Fruit fly (Drosophila melanogaster) whole organism, pupa: ENCODE measurements around the gene Vsp37A.

Experiments
- CG10348 ChIP-seq: fragments of 200-800 bp; sonication (Bioruptor generic); IDR thresholded peaks from 2 replicates; pipeline ENCODE4 v1.3.6; 2022; ENCODE audit warnings: missing biosample characterization, missing genetic modification characterization
- CG12605 ChIP-seq: fragments of 200-800 bp; sonication (Bioruptor generic); IDR thresholded peaks from 2 replicates; pipeline ENCODE4 v1.3.6; 2022; ENCODE audit warnings: missing biosample characterization, missing genetic modification characterization
- CG13204 ChIP-seq: fragments of 200-800 bp; sonication (Bioruptor generic); optimal IDR thresholded peaks from 2 replicates; lab custom pipeline; 2018; ENCODE audit warnings: missing biosample characterization, mild to moderate bottlenecking, missing genetic modification characterization, moderate library complexity
- CG14655 ChIP-seq: fragments of 200-800 bp; sonication (Bioruptor generic); optimal IDR thresholded peaks from 3 replicates; lab custom pipeline; 2017; ENCODE audit warnings: mild to moderate bottlenecking, missing biosample characterization, missing genetic modification reagents, missing genetic modification characterization
- CG15710 ChIP-seq: fragments of 200-800 bp; sonication (Bioruptor generic); optimal IDR thresholded peaks from 2 replicates; lab custom pipeline; 2018; ENCODE audit warnings: missing biosample characterization, mild to moderate bottlenecking, missing genetic modification characterization, moderate library complexity
- CG17806 ChIP-seq: fragments of 200-800 bp; sonication (Bioruptor generic); optimal IDR thresholded peaks from 2 replicates; lab custom pipeline; 2018; ENCODE audit warnings: missing biosample characterization, mild to moderate bottlenecking, missing genetic modification characterization, moderate library complexity
- CG32121 ChIP-seq: fragments of 200-800 bp; sonication (Bioruptor generic); IDR thresholded peaks from 2 replicates; pipeline ENCODE4 v1.3.6; 2022; ENCODE audit warnings: missing biosample characterization, missing genetic modification characterization
- CG34367 ChIP-seq: fragments of 200-800 bp; sonication (Bioruptor generic); optimal IDR thresholded peaks from 2 replicates; lab custom pipeline; 2018; ENCODE audit warnings: missing biosample characterization, mild to moderate bottlenecking, missing genetic modification characterization
- CG4496 ChIP-seq: fragments of 200-800 bp; sonication (Bioruptor generic); IDR thresholded peaks from 3 replicates; pipeline ENCODE4 v1.3.6; 2022; ENCODE audit warnings: missing biosample characterization, missing genetic modification characterization
- CG8159 ChIP-seq: fragments of 200-800 bp; sonication (Bioruptor generic); optimal IDR thresholded peaks from 3 replicates; lab custom pipeline; 2018; ENCODE audit warnings: missing biosample characterization, mild to moderate bottlenecking, missing genetic modification characterization, moderate library complexity
- CG8301 ChIP-seq: fragments of 200-800 bp; sonication (Bioruptor generic); optimal IDR thresholded peaks from 2 replicates; lab custom pipeline; 2018; ENCODE audit warnings: missing biosample characterization, mild to moderate bottlenecking, missing genetic modification characterization
- CG9948 ChIP-seq: fragments of 200-800 bp; sonication (Bioruptor generic); optimal IDR thresholded peaks from 2 replicates; lab custom pipeline; 2018; ENCODE audit warnings: missing biosample characterization, mild to moderate bottlenecking, missing genetic modification characterization, moderate library complexity
- D1 ChIP-seq: fragments of 200-800 bp; sonication (Bioruptor generic); optimal IDR thresholded peaks from 2 replicates; lab custom pipeline; 2018; ENCODE audit warnings: missing biosample characterization, mild to moderate bottlenecking, missing genetic modification characterization, moderate library complexity
- EcR ChIP-seq: fragments of 200-800 bp; sonication (Bioruptor generic); optimal IDR thresholded peaks from 3 replicates; lab custom pipeline; 2019; ENCODE audit warnings: missing biosample characterization, missing genetic modification characterization, mild to moderate bottlenecking, moderate library complexity, missing genetic modification reagents
- Ets98B ChIP-seq: fragments of 200-800 bp; sonication (Bioruptor generic); IDR thresholded peaks from 2 replicates; pipeline ENCODE4 v1.3.6; 2022; ENCODE audit warnings: missing biosample characterization, missing genetic modification characterization
- Pif1A ChIP-seq: fragments of 200-800 bp; sonication (Bioruptor generic); optimal IDR thresholded peaks from 3 replicates; lab custom pipeline; 2016; ENCODE audit warnings: missing biosample characterization, missing genetic modification characterization
- Pif1B ChIP-seq: fragments of 200-800 bp; sonication (Bioruptor generic); optimal IDR thresholded peaks from 3 replicates; lab custom pipeline; 2016; ENCODE audit warnings: missing biosample characterization, missing genetic modification characterization
- Snoo ChIP-seq: fragments of 200-800 bp; sonication (Bioruptor generic); optimal IDR thresholded peaks from 3 replicates; lab custom pipeline; 2017; ENCODE audit warnings: missing biosample characterization, mild to moderate bottlenecking, missing genetic modification characterization, inconsistent platforms
- fd96Ca ChIP-seq: fragments of 200-800 bp; sonication (Bioruptor generic); IDR thresholded peaks from 3 replicates; pipeline ENCODE4 v1.3.6; 2022; ENCODE audit warnings: missing biosample characterization, missing genetic modification characterization
- gl ChIP-seq: fragments of 200-800 bp; sonication (Bioruptor generic); optimal IDR thresholded peaks from 2 replicates; lab custom pipeline; 2018; ENCODE audit warnings: missing biosample characterization, mild to moderate bottlenecking, missing genetic modification characterization
- rn ChIP-seq: fragments of 200-800 bp; sonication (Bioruptor generic); IDR thresholded peaks from 2 replicates; pipeline ENCODE4 v1.3.6; 2022; ENCODE audit warnings: missing biosample characterization, missing genetic modification characterization

Gene Vsp37A

DNA sequence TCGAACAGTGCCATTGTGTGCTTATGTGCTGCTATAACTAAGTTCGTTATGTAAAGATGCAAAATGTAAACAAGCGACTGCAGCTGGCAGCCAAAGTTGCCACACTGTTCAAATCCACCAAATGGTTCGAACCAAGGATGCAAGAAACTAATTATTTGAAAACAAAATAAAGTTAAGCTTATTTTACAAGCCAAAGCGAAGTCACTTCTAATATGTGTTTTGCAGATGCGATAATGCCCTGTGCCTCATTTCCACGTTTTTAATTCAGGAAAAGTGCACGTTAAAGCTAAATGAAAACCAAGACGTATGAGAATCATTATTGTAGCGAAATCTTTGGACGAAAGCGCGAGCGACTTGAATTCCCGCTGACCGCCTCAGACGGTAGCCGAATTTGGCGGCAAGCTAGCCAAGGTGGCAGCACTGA is at the start of gene Vsp37A, which contains the start of gene CG13365:
Gene Vsp37A (plus strand): TSS at position 399 of the 424 bp plus-strand sequence.
Gene CG13365 (minus strand): TSS at position 84 of the 424 bp plus-strand sequence.
- TF ChIP-seq CG8301 (peak; percentile 3), CG9948 (tag; lab: Kevin White, UChicago) (no peak), CG8159 (peak; percentile 35), CG17806 (tag; lab: Kevin White, UChicago) (no peak), fd96Ca (GFP tag; lab: Robert Waterston, UW) (no peak), CG32121 (GFP tag; lab: Robert Waterston, UW) (no peak), CG15710 (tag; lab: Kevin White, UChicago) (peak; percentile 26), EcR (GFP tag; lab: Kevin White, UChicago) (no peak), Snoo (no peak)

DNA sequence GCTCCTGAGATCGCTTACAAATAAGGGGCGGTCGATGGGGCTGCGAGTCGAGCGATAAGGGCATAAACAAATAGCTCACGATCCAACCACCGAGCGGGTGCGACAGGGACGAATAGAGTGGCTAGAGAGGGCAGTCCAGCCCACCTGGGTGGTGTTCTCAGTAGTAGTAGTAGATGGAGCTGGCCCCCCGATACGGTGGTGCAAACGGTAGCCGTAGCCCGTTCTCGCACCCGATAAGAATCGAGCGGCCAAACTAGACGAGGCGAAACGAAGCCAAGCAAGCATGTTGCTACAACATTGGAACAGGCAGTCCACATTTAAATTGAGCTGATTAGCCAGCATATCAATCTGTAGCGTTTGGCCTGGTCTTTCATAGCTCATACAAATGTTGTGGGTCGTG is 40.7 kb upstream of the Vsp37A start:
- TF ChIP-seq Pif1B (no peak), Snoo (no peak)

DNA sequence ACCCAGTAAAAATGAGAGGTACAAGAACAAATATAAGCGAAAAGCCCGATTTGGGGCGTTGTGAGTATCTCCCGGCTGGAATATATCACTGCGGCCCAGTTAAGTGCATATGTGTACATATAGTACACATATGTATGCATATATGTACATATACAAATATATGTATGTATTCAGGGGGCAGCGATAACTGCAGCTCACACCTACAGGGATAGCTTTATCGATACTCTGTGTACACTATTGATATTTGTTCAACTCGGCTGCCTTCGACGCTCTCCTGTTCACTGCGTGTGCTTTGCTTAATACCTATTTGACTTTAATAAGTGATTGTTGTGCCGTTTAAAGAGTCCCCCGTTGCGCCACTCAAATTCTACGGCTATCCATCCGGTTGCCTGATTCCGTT is 39.5 kb upstream of the Vsp37A start, which contains the start of gene vnd:
Gene vnd (plus strand): TSS at position 297 of the 400 bp plus-strand sequence.
- TF ChIP-seq CG17806 (tag; lab: Kevin White, UChicago) (no peak), CG12605 (GFP tag; lab: Robert Waterston, UW) (no peak), Pif1A (GFP tag; lab: Kevin White, UChicago) (peak; percentile 6), CG32121 (GFP tag; lab: Robert Waterston, UW) (no peak), Pif1B (peak; percentile 6), CG34367 (tag; lab: Kevin White, UChicago) (peak; percentile 4), Ets98B (GFP tag; lab: Robert Waterston, UW) (no peak), CG4496 (no peak), D1 (tag; lab: Kevin White, UChicago) (no peak), fd96Ca (GFP tag; lab: Robert Waterston, UW) (no peak), CG14655 (GFP tag; lab: Kevin White, UChicago) (peak; percentile 24)

DNA sequence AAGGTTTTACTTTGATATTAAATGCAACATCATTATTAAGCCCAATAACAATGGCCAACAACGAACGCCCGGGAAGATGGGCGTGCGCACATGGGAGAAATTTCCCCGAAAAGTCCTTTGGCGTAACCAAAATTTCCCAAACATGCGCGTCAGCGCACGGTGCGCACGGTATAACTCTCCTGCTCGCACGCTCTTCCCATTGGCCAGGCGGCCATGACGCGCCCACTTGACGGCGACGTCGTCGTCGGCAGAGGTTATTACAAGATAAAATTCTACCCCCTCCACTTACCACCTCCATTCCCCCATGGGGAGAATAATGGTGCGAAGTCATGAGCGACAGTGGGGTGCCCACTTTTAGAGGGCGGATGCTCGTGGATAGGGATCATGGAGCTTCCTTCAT is 32.4 kb upstream of the Vsp37A start:
- TF ChIP-seq CG9948 (tag; lab: Kevin White, UChicago) = no peak
- TF ChIP-seq CG15710 (tag; lab: Kevin White, UChicago) = no peak
- TF ChIP-seq CG13204 (GFP tag; lab: Kevin White, UChicago) = no peak
- TF ChIP-seq gl (tag; lab: Kevin White, UChicago) = no peak
- TF ChIP-seq CG4496 = no peak
- TF ChIP-seq Pif1B = no peak
- TF ChIP-seq CG8159 = no peak

DNA sequence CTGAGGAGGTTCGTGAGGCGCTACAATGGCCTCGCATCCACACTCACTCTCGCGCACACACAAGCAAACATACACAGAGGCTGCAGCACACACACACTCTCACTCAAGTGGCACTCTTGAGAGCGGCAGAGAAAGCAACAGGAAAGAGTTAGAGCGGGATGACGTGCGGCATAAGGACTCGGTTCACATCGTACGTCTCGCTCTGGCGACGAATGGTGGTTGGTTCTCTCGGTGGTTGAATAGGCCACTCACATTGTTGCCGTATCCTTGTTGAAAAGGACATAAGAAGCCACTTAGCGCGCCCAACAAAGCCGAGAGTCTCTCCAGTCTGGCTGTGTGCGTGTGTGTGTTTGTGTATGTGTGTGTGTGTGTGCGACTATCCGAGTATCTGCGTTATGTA is 30.9 kb upstream of the Vsp37A start:
- TF ChIP-seq Pif1A (GFP tag; lab: Kevin White, UChicago) = no peak
- no peak for TF ChIP-seq CG34367 (tag; lab: Kevin White, UChicago)
- no peak for TF ChIP-seq Ets98B (GFP tag; lab: Robert Waterston, UW)
- TF ChIP-seq Snoo = no peak
- no peak for TF ChIP-seq EcR (GFP tag; lab: Kevin White, UChicago)
- no peak for TF ChIP-seq CG32121 (GFP tag; lab: Robert Waterston, UW)
- no peak for TF ChIP-seq CG8301
- no peak for TF ChIP-seq CG13204 (GFP tag; lab: Kevin White, UChicago)
- TF ChIP-seq CG15710 (tag; lab: Kevin White, UChicago) = no peak
- TF ChIP-seq rn (GFP tag; lab: Robert Waterston, UW) = no peak
- TF ChIP-seq fd96Ca (GFP tag; lab: Robert Waterston, UW) = no peak
- TF ChIP-seq CG9948 (tag; lab: Kevin White, UChicago) = no peak
- TF ChIP-seq CG8159 = no peak

DNA sequence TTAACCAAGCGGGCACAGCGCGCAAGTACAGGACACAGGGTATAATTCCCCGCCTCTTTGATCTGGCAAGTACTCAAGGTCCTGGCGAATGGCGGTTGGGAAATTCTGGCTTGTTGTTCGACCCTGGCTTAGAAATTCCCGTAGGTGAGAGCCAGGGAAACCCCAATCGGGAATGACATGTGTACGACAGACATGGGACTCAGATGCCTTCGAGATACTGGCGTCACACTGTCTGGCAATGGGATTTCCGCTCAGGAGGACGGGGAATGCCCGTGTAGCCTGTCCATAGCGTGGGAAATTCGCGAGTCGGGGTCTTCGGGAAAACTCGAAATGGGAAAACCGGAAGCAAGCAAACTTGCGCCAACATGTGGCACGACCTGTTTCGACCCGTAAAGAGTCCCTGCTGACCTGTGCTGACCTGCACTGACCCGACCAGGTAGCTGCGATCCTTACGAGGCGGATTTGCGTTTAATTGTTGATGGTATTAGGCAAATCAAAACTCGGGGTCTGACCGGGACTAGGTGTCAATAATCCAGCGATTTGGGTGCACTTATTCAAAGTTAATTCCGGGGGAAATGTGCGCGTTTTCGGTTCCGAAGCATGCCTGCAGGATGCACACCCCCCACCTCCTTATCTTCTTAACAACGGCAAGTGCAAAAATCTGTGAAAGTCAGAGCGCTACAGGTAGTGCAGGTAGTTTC is 28.6 kb upstream of the Vsp37A start:
- TF ChIP-seq Pif1B = no peak
- TF ChIP-seq, all 21 proteins: peak for 0

DNA sequence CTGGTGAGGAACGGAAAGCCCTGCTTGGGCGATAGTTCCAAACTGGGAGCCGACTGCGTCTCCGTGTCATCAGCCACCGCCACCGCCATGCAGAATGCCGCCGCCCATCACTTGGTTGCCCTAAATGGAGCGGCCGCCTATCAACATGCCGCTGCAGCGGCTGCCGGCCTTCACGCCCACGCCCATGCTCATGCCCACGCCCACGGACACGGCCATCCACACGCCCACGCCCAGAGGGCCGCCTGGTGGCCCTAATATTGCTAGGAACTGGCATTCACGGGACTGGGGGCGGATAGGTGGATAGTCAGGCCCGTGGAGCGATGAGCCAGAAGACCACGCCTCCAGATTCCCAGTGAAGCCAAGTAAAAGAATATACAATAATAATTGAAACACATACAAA is 24.3 kb upstream of the Vsp37A start:
- no peak for TF ChIP-seq CG14655 (GFP tag; lab: Kevin White, UChicago)
- no peak for TF ChIP-seq rn (GFP tag; lab: Robert Waterston, UW)
- no peak for TF ChIP-seq CG8301
- TF ChIP-seq CG10348 (GFP tag; lab: Robert Waterston, UW) = no peak
- no peak for TF ChIP-seq CG17806 (tag; lab: Kevin White, UChicago)
